Fruit fly (Drosophila melanogaster): Measurements from ENCODE around the gene Pkd2.

Pkd2 gene

dm6 chr2L:12435976-12436771 lies 38.1 kb downstream of the Pkd2 start (continued):
- TF ChIP-seq run (tag; optimal IDR thresholded peaks at IDR 0.05) (no peak), oc (tag; optimal IDR thresholded peaks at IDR 0.05) (no peak), Tbp (GFP tag; optimal IDR thresholded peaks at IDR 0.05) (no peak), CG1529 (GFP tag; optimal IDR thresholded peaks at IDR 0.05) (no peak), vnd (GFP tag; IDR thresholded peaks at IDR 0.05; ENCODE audit: partially characterized antibody) (no peak), Sox102F (GFP tag; optimal IDR thresholded peaks at IDR 0.05) (no peak), bcd (GFP tag; optimal IDR thresholded peaks at IDR 0.05) (no peak), mam (GFP tag; optimal IDR thresholded peaks at IDR 0.05) (no peak), MBD-R2 (GFP tag; IDR thresholded peaks at IDR 0.05) (peak; percentile 90), nmo (GFP tag; optimal IDR thresholded peaks at IDR 0.05) (peak; percentile 6), CG10147 (GFP tag; optimal IDR thresholded peaks at IDR 0.05) (no peak), eve (GFP tag; optimal IDR thresholded peaks at IDR 0.05) (no peak), CG4282 (GFP tag; optimal IDR thresholded peaks at IDR 0.05) (no peak), CG12942 (GFP tag; optimal IDR thresholded peaks at IDR 0.05) (no peak), CG9437 (GFP tag; optimal IDR thresholded peaks at IDR 0.05) (no peak), Dip2 (GFP tag; IDR thresholded peaks at IDR 0.05) (no peak), CG8388 (GFP tag; optimal IDR thresholded peaks at IDR 0.05) (no peak), CG4730 (GFP tag; IDR thresholded peaks at IDR 0.05) (no peak), Ets65A (GFP tag) (no peak), CG6854 (GFP tag; optimal IDR thresholded peaks at IDR 0.05) (no peak), sisA (GFP tag; IDR thresholded peaks at IDR 0.05) (no peak), yki (optimal IDR thresholded peaks at IDR 0.05) (peak; percentile 35), ssp (GFP tag; IDR thresholded peaks at IDR 0.05) (no peak), CrebB (tag; optimal IDR thresholded peaks at IDR 0.05) (peak; percentile 15), zfh1 (GFP tag; IDR thresholded peaks at IDR 0.05) (no peak), twi (tag; optimal IDR thresholded peaks at IDR 0.05) (no peak), HmgD (GFP tag; optimal IDR thresholded peaks at IDR 0.05) (no peak), Hey (tag; optimal IDR thresholded peaks at IDR 0.05) (no peak), vfl (GFP tag; optimal IDR thresholded peaks at IDR 0.05) (no peak), slp2 (GFP tag; optimal IDR thresholded peaks at IDR 0.05) (no peak), usp (GFP tag; optimal IDR thresholded peaks at IDR 0.05) (no peak), CG11398 (GFP tag; optimal IDR thresholded peaks at IDR 0.05) (no peak), gem (tag; optimal IDR thresholded peaks at IDR 0.05) (peak; percentile 84), Dbx (GFP tag; IDR thresholded peaks at IDR 0.05) (peak; percentile 63; the same call in 1 of the 3 replicates), Sry-β (GFP tag; optimal IDR thresholded peaks at IDR 0.05) (peak; percentile 89), CG2120 (GFP tag; optimal IDR thresholded peaks at IDR 0.05) (no peak), fd3F (GFP tag; optimal IDR thresholded peaks at IDR 0.05) (no peak), CG12236 (GFP tag; optimal IDR thresholded peaks at IDR 0.05) (no peak), CG8924 (tag; optimal IDR thresholded peaks at IDR 0.05) (no peak), HLHmδ (GFP tag; optimal IDR thresholded peaks at IDR 0.05) (peak; percentile 37), Side (GFP tag; optimal IDR thresholded peaks at IDR 0.05) (no peak), NC2β (GFP tag; optimal IDR thresholded peaks at IDR 0.05) (no peak), ind (GFP tag; optimal IDR thresholded peaks at IDR 0.05) (no peak), Rfx (GFP tag; IDR thresholded peaks at IDR 0.05) (peak; percentile 33; the same call in 1 of the 2 replicates), CHES-1-like (GFP tag; optimal IDR thresholded peaks at IDR 0.05) (no peak), esg (GFP tag; conservative IDR thresholded peaks at IDR 0.05) (no peak), CG17186 (GFP tag; optimal IDR thresholded peaks at IDR 0.05) (no peak), CG4854 (GFP tag; optimal IDR thresholded peaks at IDR 0.05) (no peak), sens (GFP tag) (no peak), CG31441 (GFP tag; IDR thresholded peaks at IDR 0.05) (peak; percentile 65; the same call in 1 of the 2 replicates), CG18599 (GFP tag; optimal IDR thresholded peaks at IDR 0.05) (peak; percentile 15), CG9876 (GFP tag; optimal IDR thresholded peaks at IDR 0.05) (no peak)

All from whole organism, embryonic.